Worm (Caenorhabditis elegans) whole organism, midembryonic: ENCODE results near the gene F44E5.1.

Source experiments
- T22C8.4 ChIP-seq: fragments of 200-800 bp; sonication (Bioruptor generic); IDR thresholded peaks from 2 replicates; pipeline ENCODE4 v1.3.6; 2022; ENCODE audit warnings: missing genetic modification characterization, missing compliant biosample characterization
- cog-1 ChIP-seq: sonication (generic microtip); optimal IDR thresholded peaks from 2 replicates; lab custom pipeline; 2016; ENCODE audit warnings: missing genetic modification characterization, missing compliant biosample characterization
- flt-1 ChIP-seq: fragments of 200-800 bp; sonication (Bioruptor generic); IDR thresholded peaks from 2 replicates; pipeline ENCODE4 v1.3.6; 2022; ENCODE audit warnings: missing genetic modification characterization, missing compliant biosample characterization
- klf-2 ChIP-seq: fragments of 200-800 bp; sonication (Bioruptor generic); conservative IDR thresholded peaks from 2 replicates; pipeline ENCODE4 v1.3.6; 2022; ENCODE audit warnings: missing genetic modification reagents, missing genetic modification characterization, missing compliant biosample characterization
- med-1 ChIP-seq: sonication (generic microtip); optimal IDR thresholded peaks from 2 replicates; lab custom pipeline; 2017; ENCODE audit warnings: missing genetic modification characterization, mild to moderate bottlenecking, missing compliant biosample characterization, antibody characterized with exemption, missing genetic modification reagents; ENCODE audit not compliant: insufficient read depth
- ref-1 ChIP-seq: fragments of 200-800 bp; sonication (Bioruptor generic); conservative IDR thresholded peaks from 2 replicates; pipeline ENCODE4 v1.3.6; 2022; ENCODE audit warnings: missing genetic modification reagents, missing genetic modification characterization, missing compliant biosample characterization
- tab-1 ChIP-seq: fragments of 200-800 bp; sonication (Bioruptor generic); IDR thresholded peaks from 2 replicates; pipeline ENCODE4 v1.3.6; 2022; ENCODE audit warnings: missing genetic modification characterization, missing compliant biosample characterization
- ztf-23 ChIP-seq: fragments of 200-800 bp; sonication (Bioruptor generic); IDR thresholded peaks from 2 replicates; pipeline ENCODE4 v1.3.6; 2022; ENCODE audit warnings: missing genetic modification reagents, missing genetic modification characterization, missing compliant biosample characterization
- ztf-29 ChIP-seq: fragments of 200-800 bp; sonication (Bioruptor generic); IDR thresholded peaks from 2 replicates; pipeline ENCODE4 v1.3.6; 2022; ENCODE audit warnings: missing genetic modification reagents, missing genetic modification characterization, missing compliant biosample characterization

F44E5.1 gene

DNA sequence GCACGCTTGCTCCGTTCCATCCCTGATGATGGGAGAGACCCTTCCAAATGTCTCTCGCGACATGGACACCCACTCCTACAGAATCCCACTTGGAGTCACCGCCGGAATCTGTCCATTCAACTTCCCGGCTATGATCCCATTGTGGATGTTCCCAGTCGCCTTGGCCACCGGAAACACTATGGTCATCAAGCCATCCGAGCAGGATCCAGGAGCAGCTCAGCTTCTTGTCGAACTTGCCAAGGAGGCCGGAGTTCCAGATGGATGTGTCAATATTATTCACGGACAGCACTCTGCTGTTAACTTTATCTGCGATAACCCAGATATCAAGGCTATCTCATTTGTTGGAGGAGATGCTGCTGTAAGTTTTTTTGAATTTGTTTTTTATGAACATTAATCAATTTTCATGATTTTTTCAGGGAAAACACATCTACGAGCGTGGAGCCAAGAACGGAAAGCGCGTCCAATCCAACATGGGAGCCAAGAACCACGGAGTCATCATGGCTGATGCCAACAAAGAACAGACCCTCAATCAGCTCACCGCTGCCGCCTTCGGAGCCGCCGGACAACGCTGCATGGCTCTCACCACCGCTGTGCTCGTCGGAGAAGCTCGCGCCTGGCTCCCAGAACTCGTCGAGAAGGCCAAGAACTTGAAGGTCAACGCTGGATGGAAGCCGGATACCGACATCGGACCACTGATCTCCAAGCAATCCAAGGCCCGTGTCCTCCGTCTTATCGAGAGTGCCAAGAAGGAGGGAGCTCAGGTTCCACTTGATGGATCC lies 44.4 kb downstream of the F44E5.1 start:
- TF ChIP-seq tab-1 (no peak), klf-2 (GFP tag; lab: Robert Waterston, UW) (no peak), ztf-23 (no peak), ztf-29 (no peak), T22C8.4 (GFP tag; lab: Robert Waterston, UW) (no peak), flt-1 (no peak), med-1 (GFP tag; lab: Kevin White, UChicago) (no peak), cog-1 (tag; lab: Kevin White, UChicago) (no peak), ref-1 (GFP tag; lab: Robert Waterston, UW) (no peak)

DNA sequence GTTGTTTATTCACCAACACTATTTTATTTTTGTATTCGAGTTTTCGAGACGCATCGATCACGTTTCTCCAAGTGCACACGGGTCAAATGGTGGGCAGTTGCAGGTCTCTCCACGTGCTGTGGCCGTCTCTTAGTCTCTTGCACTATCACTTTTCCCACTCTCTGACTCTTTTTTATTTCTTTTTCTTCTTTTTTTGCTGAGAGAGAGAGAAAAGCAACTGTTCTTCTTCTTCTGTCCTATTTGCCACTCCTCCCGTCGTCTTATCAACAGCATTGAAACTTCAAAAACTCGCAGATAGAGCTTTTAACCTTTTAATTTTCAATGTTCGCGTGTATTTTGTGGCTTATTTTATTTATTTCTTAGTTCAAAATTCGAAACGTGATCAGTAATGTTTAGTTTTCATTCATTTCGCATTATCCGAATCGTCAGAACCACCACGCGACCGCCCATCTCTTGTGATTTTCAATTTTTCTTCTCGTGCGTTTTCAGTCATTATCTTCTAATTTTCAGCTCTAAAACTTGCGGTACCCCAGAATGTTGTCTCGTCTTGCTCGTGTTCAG lies 45.7 kb downstream of the F44E5.1 start, which contains the start of gene alh-8:
alh-8 (plus strand) TSS at position 511 of the 561 bp plus-strand sequence.
- TF ChIP-seq ztf-23 (no peak), tab-1 (no peak), med-1 (GFP tag; lab: Kevin White, UChicago) (no peak)

DNA sequence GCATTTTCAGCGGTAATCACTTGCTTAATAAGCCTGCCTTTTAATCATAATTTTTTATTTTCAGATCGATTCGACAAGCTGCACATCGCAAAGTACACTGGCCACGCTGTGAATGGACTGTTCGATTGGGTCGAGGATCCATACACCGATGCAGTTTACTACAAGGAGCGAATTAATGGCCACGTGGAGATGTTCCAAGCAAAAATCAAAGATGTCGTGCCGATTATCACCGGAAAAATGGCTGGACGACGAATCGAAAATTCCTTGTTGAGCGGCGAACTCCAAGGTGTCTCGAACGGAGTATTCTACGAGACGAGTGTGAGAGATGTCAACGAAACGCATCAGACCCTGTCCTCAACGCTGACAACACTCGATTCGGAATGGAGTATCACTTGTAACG lies 46.9 kb downstream of the F44E5.1 start:
- TF ChIP-seq cog-1 (tag; lab: Kevin White, UChicago) (no peak), flt-1 (no peak), klf-2 (GFP tag; lab: Robert Waterston, UW) (no peak), ref-1 (GFP tag; lab: Robert Waterston, UW) (no peak), med-1 (GFP tag; lab: Kevin White, UChicago) (no peak)

DNA sequence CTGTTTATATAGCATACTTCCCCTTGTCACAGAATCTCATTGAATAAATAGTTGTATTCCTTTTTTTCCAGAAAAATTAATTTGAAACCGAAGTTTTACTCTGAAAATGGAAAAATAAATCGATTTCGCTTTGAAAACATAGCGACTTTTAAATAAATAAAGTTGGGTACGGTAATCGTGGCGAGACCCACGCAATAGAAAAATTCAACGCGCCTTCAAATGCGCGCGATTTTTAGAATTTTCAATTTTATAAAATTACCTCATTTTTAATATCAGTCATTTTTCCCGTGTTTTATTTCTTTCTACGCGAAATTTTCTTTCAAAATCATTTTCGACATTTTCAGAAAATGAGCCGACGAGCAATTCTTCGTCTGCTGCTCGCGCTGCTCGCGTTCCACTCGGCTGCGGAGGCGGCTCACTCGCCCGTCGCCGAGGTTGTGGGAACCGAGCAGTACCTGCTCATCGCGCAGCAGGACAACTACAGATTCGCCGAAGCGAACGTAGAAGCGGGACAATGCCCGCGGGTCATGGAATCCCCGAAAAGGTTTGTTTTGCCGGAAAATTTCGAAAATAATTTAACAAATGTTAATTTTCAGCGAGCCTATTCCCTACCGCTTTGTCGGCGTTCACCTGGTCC lies 47.8 kb downstream of the F44E5.1 start, which contains the start of gene F13D12.5:
F13D12.5 (plus strand) TSS at position 345 of the 637 bp plus-strand sequence.
- TF ChIP-seq ztf-23 = no peak
- TF ChIP-seq med-1 (GFP tag; lab: Kevin White, UChicago) = no peak
- TF ChIP-seq ref-1 (GFP tag; lab: Robert Waterston, UW) = no peak
- TF ChIP-seq T22C8.4 (GFP tag; lab: Robert Waterston, UW) = no peak
- no peak for TF ChIP-seq flt-1
- TF ChIP-seq ztf-29 = no peak
- no peak for TF ChIP-seq cog-1 (tag; lab: Kevin White, UChicago)

DNA sequence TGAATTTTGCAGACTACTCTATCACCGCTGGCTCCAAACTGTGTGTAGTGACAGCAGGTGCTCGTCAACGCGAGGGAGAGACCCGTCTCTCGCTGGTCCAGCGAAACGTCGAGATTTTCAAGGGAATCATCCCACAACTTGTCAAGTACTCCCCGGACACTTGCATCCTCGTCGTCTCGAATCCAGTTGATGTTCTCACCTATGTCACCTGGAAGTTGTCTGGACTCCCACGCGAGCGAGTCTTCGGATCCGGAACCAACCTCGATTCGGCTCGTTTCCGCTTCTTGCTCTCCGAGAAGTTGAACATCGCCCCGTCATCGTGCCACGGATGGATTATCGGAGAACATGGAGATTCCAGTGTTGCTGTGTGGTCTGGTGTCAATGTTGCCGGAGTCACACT lies 48.7 kb downstream of the F44E5.1 start:
- TF ChIP-seq ref-1 (GFP tag; lab: Robert Waterston, UW) = no peak
- TF ChIP-seq tab-1 = no peak

DNA sequence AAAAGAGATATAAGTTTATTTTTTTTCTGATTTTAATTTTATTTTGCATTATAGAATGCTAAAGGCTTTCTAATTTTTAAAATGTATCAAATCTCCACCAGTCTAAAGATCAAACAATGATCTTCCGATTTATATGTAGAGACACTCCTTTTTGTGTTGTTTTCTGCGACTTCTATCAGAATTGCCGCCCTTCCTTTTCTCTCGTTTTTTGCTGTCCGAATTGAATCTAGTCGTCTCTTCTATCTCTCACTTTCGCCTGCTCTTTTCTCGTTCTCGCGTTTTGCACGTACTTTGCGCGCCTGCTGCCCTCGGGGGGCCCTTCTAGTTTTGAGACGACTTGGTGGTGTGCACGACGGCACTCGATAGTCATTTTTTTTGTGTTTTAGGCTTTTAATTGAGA lies 50.0 kb downstream of the F44E5.1 start:
- no peak for TF ChIP-seq T22C8.4 (GFP tag; lab: Robert Waterston, UW)
- no peak for TF ChIP-seq ztf-29
- TF ChIP-seq flt-1 = no peak
- TF ChIP-seq tab-1 = no peak
- no peak for TF ChIP-seq klf-2 (GFP tag; lab: Robert Waterston, UW)
